Worm (Caenorhabditis elegans): ENCODE results near the gene srh-92.

srh-92 gene

ce11 chrV:7465509-7465908, 4.7 kb upstream of the srh-92 start, which contains the start of gene F25E5.1 (continued):
- TF ChIP-seq C16A3.4 (tag; optimal IDR thresholded peaks at IDR 0.05) (peak; percentile 29), lin-15B (tag; optimal IDR thresholded peaks at IDR 0.05) (peak; percentile 31), ztf-11 (tag; optimal IDR thresholded peaks at IDR 0.05) (peak in 1 of 2 experiments; percentile 72), unc-98 (GFP tag; IDR thresholded peaks at IDR 0.05) (peak; percentile 61), tbx-2 (tag; optimal IDR thresholded peaks at IDR 0.05) (peak; percentile 75), unc-130 (tag; optimal IDR thresholded peaks at IDR 0.05) (no peak), mef-2 (tag; optimal IDR thresholded peaks at IDR 0.05) (no peak), Y116A8C.19 (tag; optimal IDR thresholded peaks at IDR 0.05; ENCODE audit: borderline replicate concordance) (no peak), alr-1 (tag; optimal IDR thresholded peaks at IDR 0.05; ENCODE audit: borderline replicate concordance) (no peak), snu-23 (GFP tag; optimal IDR thresholded peaks at IDR 0.05) (peak; percentile 76), swsn-7 (tag; optimal IDR thresholded peaks at IDR 0.05) (peak; percentile 61), lsy-2 (tag; optimal IDR thresholded peaks at IDR 0.05) (peak; percentile 55 to 75), lin-35 (GFP tag; optimal IDR thresholded peaks at IDR 0.05) (peak; percentile 70 to 73), mep-1 (tag; optimal IDR thresholded peaks at IDR 0.05) (peak; percentile 87), nhr-20 (tag; optimal IDR thresholded peaks at IDR 0.05) (peak; percentile 71), mdl-1 (tag; optimal IDR thresholded peaks at IDR 0.05) (peak in 1 of 2 experiments; percentile 58), rnt-1 (tag; optimal IDR thresholded peaks at IDR 0.05) (peak; percentile 93), nhr-76 (tag; optimal IDR thresholded peaks at IDR 0.05) (no peak), pag-3 (tag; optimal IDR thresholded peaks at IDR 0.05; ENCODE audit: borderline replicate concordance, insufficient read depth) (no peak), nhr-90 (tag; optimal IDR thresholded peaks at IDR 0.05; ENCODE audit: poor library complexity) (peak; percentile 61), ceh-8 (GFP tag; optimal IDR thresholded peaks at IDR 0.05) (peak; percentile 18), ceh-82 (tag; optimal IDR thresholded peaks at IDR 0.05) (peak; percentile 42 to 73 (median 65)), jun-1 (tag; optimal IDR thresholded peaks at IDR 0.05) (peak; percentile 2), pax-3 (tag; optimal IDR thresholded peaks at IDR 0.05) (no peak), hlh-4 (tag; optimal IDR thresholded peaks at IDR 0.05) (no peak), F16B12.6 (tag; optimal IDR thresholded peaks at IDR 0.05) (peak; percentile 42), dpl-1 (GFP tag; optimal IDR thresholded peaks at IDR 0.05) (peak; percentile 49 to 72 (median 63)), nhr-77 (tag; optimal IDR thresholded peaks at IDR 0.05) (peak; percentile 34), unc-86 (tag; optimal IDR thresholded peaks at IDR 0.05) (peak; percentile 47)

- TF ChIP-seq lin-14 (GFP tag; optimal IDR thresholded peaks at IDR 0.05) (no peak), ets-5 (GFP tag; IDR thresholded peaks at IDR 0.05) (no peak)
Measured at ce11 chrV:7464696-7465095, 3.9 kb upstream of the srh-92 start, which contains the start of gene srh-89. srh-89 (minus strand) TSS chrV:7464796.

DNA sequence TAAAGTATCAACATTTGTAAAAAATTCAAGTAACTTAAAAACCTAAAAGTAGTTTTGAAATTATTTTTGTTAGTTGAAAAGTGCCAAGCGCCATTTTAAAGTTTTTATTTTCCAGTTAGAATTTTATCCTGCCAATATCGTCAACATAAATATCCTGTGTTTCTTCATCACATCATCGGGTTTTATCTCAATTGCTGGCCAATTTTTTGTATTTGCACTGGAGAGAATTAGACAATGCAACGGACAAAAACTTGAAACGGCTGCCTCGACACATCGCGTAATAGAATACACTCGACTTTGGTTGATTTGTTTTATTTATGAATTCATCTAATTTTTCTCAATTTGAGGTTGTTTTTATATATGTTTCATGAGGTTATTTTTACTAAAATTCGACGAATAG, 5.8 kb downstream of the srh-92 start, which contains the start of gene F25E5.2:
TSS of gene F25E5.2 (plus strand) at position 301 of the 400 bp plus-strand sequence.
- TF ChIP-seq nhr-47 (tag; optimal IDR thresholded peaks at IDR 0.05), result no peak
- no peak for TF ChIP-seq nhr-90 (tag; optimal IDR thresholded peaks at IDR 0.05; ENCODE audit: poor library complexity)
- TF ChIP-seq nhr-12 (tag; optimal IDR thresholded peaks at IDR 0.05), result no peak
- no peak for TF ChIP-seq lin-14 (GFP tag; optimal IDR thresholded peaks at IDR 0.05)
- TF ChIP-seq jun-1 (tag; optimal IDR thresholded peaks at IDR 0.05), result no peak
- TF ChIP-seq tbx-2 (tag; optimal IDR thresholded peaks at IDR 0.05), result no peak
- TF ChIP-seq sox-4 (tag; optimal IDR thresholded peaks at IDR 0.05), result no peak
- no peak for TF ChIP-seq blmp-1 (tag; optimal IDR thresholded peaks at IDR 0.05)
- TF ChIP-seq efl-1 (optimal IDR thresholded peaks at IDR 0.05), result no peak
- TF ChIP-seq efl-1 (GFP tag; optimal IDR thresholded peaks at IDR 0.05 in 1 of 2), result no peak
- TF ChIP-seq egl-13 (tag; optimal IDR thresholded peaks at IDR 0.05), result no peak
- TF ChIP-seq lin-35 (GFP tag; optimal IDR thresholded peaks at IDR 0.05), result no peak
- TF ChIP-seq grh-1 (GFP tag; IDR thresholded peaks at IDR 0.05), result no peak
- no peak for TF ChIP-seq xbp-1 (tag; optimal IDR thresholded peaks at IDR 0.05)
